Fruit fly (Drosophila melanogaster): ENCODE data around the gene Vha100-4.

Gene Vha100-4

dm6 chr3R:18436550-18437362 lies 47.2 kb upstream of the Vha100-4 start (continued):
- TF ChIP-seq CG1024 (GFP tag; IDR thresholded peaks at IDR 0.05), result peak; percentile 15; the same call in 1 of the 2 replicates
- no peak for TF ChIP-seq CG5953 (GFP tag; IDR thresholded peaks at IDR 0.05)
- TF ChIP-seq CG7928 (GFP tag; optimal IDR thresholded peaks at IDR 0.05), result no peak
- 0 out of 2 replicates have a peak, but pooled peaks have one; percentile 53 for TF ChIP-seq CG10321 (GFP tag; IDR thresholded peaks at IDR 0.05)
- TF ChIP-seq z (GFP tag; IDR thresholded peaks at IDR 0.05), result no peak
- no peak for TF ChIP-seq CTCF (GFP tag; optimal IDR thresholded peaks at IDR 0.05)
- peak; percentile 68 for TF ChIP-seq CG1603 (tag; optimal IDR thresholded peaks at IDR 0.05)
- no peak for TF ChIP-seq fd102C (GFP tag; optimal IDR thresholded peaks at IDR 0.05)
- peak; percentile 24 for TF ChIP-seq jumu (GFP tag; optimal IDR thresholded peaks at IDR 0.05)
- peak; percentile 83 for TF ChIP-seq mam (GFP tag; optimal IDR thresholded peaks at IDR 0.05)
- TF ChIP-seq Antp (GFP tag; optimal IDR thresholded peaks at IDR 0.05), result peak; percentile 50
- TF ChIP-seq Ada2b (GFP tag; IDR thresholded peaks at IDR 0.05), result peak; percentile 80
- TF ChIP-seq CG11560 (tag; IDR thresholded peaks at IDR 0.05), result 0 out of 3 replicates have a peak, but pooled peaks have one; percentile 53
- no peak for TF ChIP-seq Scr (GFP tag; IDR thresholded peaks at IDR 0.05; ENCODE audit: partially characterized antibody)
- TF ChIP-seq wor (GFP tag; IDR thresholded peaks at IDR 0.05), result no peak
- TF ChIP-seq CG12744 (GFP tag; optimal IDR thresholded peaks at IDR 0.05), result no peak
- TF ChIP-seq HLH4C (GFP tag; IDR thresholded peaks at IDR 0.05; ENCODE audit: partially characterized antibody), result no peak
- TF ChIP-seq Gug (GFP tag; IDR thresholded peaks at IDR 0.05), result peak; percentile 36; the same call in 1 of the 4 replicates
- peak; percentile 62 for TF ChIP-seq bcd (GFP tag; optimal IDR thresholded peaks at IDR 0.05)
- TF ChIP-seq CG6272 (GFP tag; IDR thresholded peaks at IDR 0.05), result peak; percentile 35; the same call in 1 of the 2 replicates
- TF ChIP-seq kni (GFP tag; optimal IDR thresholded peaks at IDR 0.05), result no peak
- no peak for TF ChIP-seq MTF-1 (GFP tag; optimal IDR thresholded peaks at IDR 0.05; ENCODE audit: borderline replicate concordance)
- TF ChIP-seq Hr78 (GFP tag; optimal IDR thresholded peaks at IDR 0.05), result peak in 1 of 2 experiments; percentile 65
- TF ChIP-seq chn (GFP tag; optimal IDR thresholded peaks at IDR 0.05), result peak; percentile 11
- TF ChIP-seq twi (tag; optimal IDR thresholded peaks at IDR 0.05), result no peak
- TF ChIP-seq CG7963 (GFP tag; IDR thresholded peaks at IDR 0.05; ENCODE audit: partially characterized antibody), result no peak
- peak; percentile 0 for TF ChIP-seq Abd-B (GFP tag; optimal IDR thresholded peaks at IDR 0.05)
- peak; percentile 50 for TF ChIP-seq Nf-YA (GFP tag; IDR thresholded peaks at IDR 0.05)
- TF ChIP-seq odd (GFP tag; optimal IDR thresholded peaks at IDR 0.05), result no peak
- peak; percentile 42 for TF ChIP-seq fu2 (GFP tag; optimal IDR thresholded peaks at IDR 0.05)
- no peak for TF ChIP-seq CG14965 (GFP tag; optimal IDR thresholded peaks at IDR 0.05; ENCODE audit: borderline replicate concordance)

dm6 chr3R:18432905-18433304 lies 43.3 kb upstream of the Vha100-4 start:
- TF ChIP-seq NFAT (GFP tag; IDR thresholded peaks at IDR 0.05), result no peak
- TF ChIP-seq vvl (GFP tag; IDR thresholded peaks at IDR 0.05), result no peak
- TF ChIP-seq GATAe (GFP tag; conservative IDR thresholded peaks at IDR 0.05), result 0 out of 2 replicates have a peak, but pooled peaks have one; percentile 15
- TF ChIP-seq trem (tag; optimal IDR thresholded peaks at IDR 0.05), result no peak
- peak; percentile 97 for TF ChIP-seq cwo (GFP tag; optimal IDR thresholded peaks at IDR 0.05)
- peak; percentile 18 for TF ChIP-seq exex (tag; optimal IDR thresholded peaks at IDR 0.05)
- TF ChIP-seq gro (GFP tag; optimal IDR thresholded peaks at IDR 0.05), result peak; percentile 27
- no peak for TF ChIP-seq CG5180 (GFP tag; optimal IDR thresholded peaks at IDR 0.05)
- TF ChIP-seq CG8089 (GFP tag; optimal IDR thresholded peaks at IDR 0.05), result no peak
- no peak for TF ChIP-seq nerfin-2 (GFP tag; IDR thresholded peaks at IDR 0.05; ENCODE audit: partially characterized antibody)
- TF ChIP-seq pum (GFP tag; optimal IDR thresholded peaks at IDR 0.05), result no peak
- peak; percentile 49 for TF ChIP-seq lab (GFP tag; optimal IDR thresholded peaks at IDR 0.05)
- TF ChIP-seq CG10979 (tag; optimal IDR thresholded peaks at IDR 0.05), result no peak
- TF ChIP-seq Elba2 (GFP tag; optimal IDR thresholded peaks at IDR 0.05), result no peak
- TF ChIP-seq CG14860 (GFP tag; IDR thresholded peaks at IDR 0.05; ENCODE audit: partially characterized antibody), result no peak
- TF ChIP-seq BtbVII (GFP tag; optimal IDR thresholded peaks at IDR 0.05), result no peak
- no peak for TF ChIP-seq run (tag; optimal IDR thresholded peaks at IDR 0.05)
- no peak for TF ChIP-seq CG15696 (tag; optimal IDR thresholded peaks at IDR 0.05)
- TF ChIP-seq usp (GFP tag; optimal IDR thresholded peaks at IDR 0.05), result no peak

Data from whole organism, embryonic.